Worm (Caenorhabditis elegans) whole organism, mixed stage, embryonic: ENCODE data around the gene M117.4.
"Not testable (repeated sequence)": the region's sequence is repeated elsewhere in the genome, so short reads cannot be mapped to it uniquely, and the experiment has no call there.

Source experiments
- M03D4.4 ChIP-seq: sonication (generic microtip); optimal IDR thresholded peaks from 2 replicates; lab custom pipeline; 2017; ENCODE audit warnings: mild to moderate bottlenecking, missing genetic modification characterization, missing compliant biosample characterization
- bed-3 ChIP-seq: fragments of 200-800 bp; sonication (Bioruptor generic); optimal IDR thresholded peaks from 3 replicates; lab custom pipeline; 2018; ENCODE audit warnings: mild to moderate bottlenecking, missing genetic modification characterization, moderate library complexity, missing compliant biosample characterization
- blmp-1 ChIP-seq: fragments of 150-350 bp; optimal IDR thresholded peaks from 2 replicates; lab custom pipeline; 2014; ENCODE audit warnings: missing biosample characterization, missing genetic modification characterization
- ceh-39 ChIP-seq: fragments of 150-350 bp; optimal IDR thresholded peaks from 2 replicates; lab custom pipeline; 2014; ENCODE audit warnings: missing biosample characterization, missing genetic modification characterization
- ceh-43 ChIP-seq: fragments of 200-800 bp; sonication (Bioruptor generic); optimal IDR thresholded peaks from 2 replicates; lab custom pipeline; 2018; ENCODE audit warnings: mild to moderate bottlenecking, missing genetic modification characterization, moderate library complexity, missing compliant biosample characterization
- ceh-83 ChIP-seq: fragments of 200-800 bp; sonication (Bioruptor generic); optimal IDR thresholded peaks from 2 replicates; lab custom pipeline; 2018; ENCODE audit warnings: mild to moderate bottlenecking, missing genetic modification characterization, missing compliant biosample characterization
- ces-1 ChIP-seq: fragments of 150-350 bp; optimal IDR thresholded peaks from 2 replicates; lab custom pipeline; 2014; ENCODE audit warnings: missing biosample characterization, missing genetic modification reagents, missing genetic modification characterization
- cnd-1 ChIP-seq: fragments of 200-800 bp; sonication (Bioruptor generic); optimal IDR thresholded peaks from 2 replicates; lab custom pipeline; 2018; ENCODE audit warnings: mild to moderate bottlenecking, missing genetic modification characterization, missing compliant biosample characterization
- drap-1 ChIP-seq: fragments of 200-800 bp; sonication (Bioruptor generic); optimal IDR thresholded peaks from 3 replicates; lab custom pipeline; 2018; ENCODE audit warnings: mild to moderate bottlenecking, missing genetic modification characterization, missing compliant biosample characterization
- elt-1 ChIP-seq: sonication (generic microtip); optimal IDR thresholded peaks from 2 replicates; lab custom pipeline; 2017; ENCODE audit warnings: missing genetic modification characterization, mild to moderate bottlenecking, missing compliant biosample characterization, antibody characterized with exemption, moderate library complexity, borderline replicate concordance; ENCODE audit not compliant: insufficient read depth
- elt-3 ChIP-seq: fragments of 150-350 bp; optimal IDR thresholded peaks from 2 replicates; lab custom pipeline; 2014; ENCODE audit warnings: missing biosample characterization, missing genetic modification characterization
- flh-1 ChIP-seq: fragments of 200-800 bp; sonication (Bioruptor generic); optimal IDR thresholded peaks from 2 replicates; lab custom pipeline; 2018; ENCODE audit warnings: mild to moderate bottlenecking, missing genetic modification characterization, moderate library complexity, missing compliant biosample characterization
- ham-2 ChIP-seq: fragments of 200-800 bp; sonication (Bioruptor generic); optimal IDR thresholded peaks from 2 replicates; lab custom pipeline; 2018; ENCODE audit warnings: mild to moderate bottlenecking, missing genetic modification characterization, missing compliant biosample characterization
- hlh-1 ChIP-seq: fragments of 150-350 bp; optimal IDR thresholded peaks from 2 replicates; lab custom pipeline; 2014; ENCODE audit warnings: missing biosample characterization, missing genetic modification reagents, missing genetic modification characterization
- lin-13 ChIP-seq: fragments of 150-350 bp; optimal IDR thresholded peaks from 2 replicates; lab custom pipeline; 2014; ENCODE audit warnings: missing biosample characterization, missing genetic modification characterization
- lin-32 ChIP-seq: fragments of 200-800 bp; sonication (Bioruptor generic); optimal IDR thresholded peaks from 2 replicates; lab custom pipeline; 2018; ENCODE audit warnings: mild to moderate bottlenecking, missing genetic modification characterization, missing compliant biosample characterization
- lsy-2 ChIP-seq: fragments of 150-350 bp; optimal IDR thresholded peaks from 2 replicates; lab custom pipeline; 2014; ENCODE audit warnings: missing biosample characterization, missing genetic modification characterization
- mab-5 ChIP-seq: fragments of 150-350 bp; optimal IDR thresholded peaks from 2 replicates; lab custom pipeline; 2014; ENCODE audit warnings: missing biosample characterization, missing genetic modification characterization
- mep-1 ChIP-seq: fragments of 150-350 bp; optimal IDR thresholded peaks from 2 replicates; lab custom pipeline; 2017; ENCODE audit warnings: missing biosample characterization, missing genetic modification reagents, missing genetic modification characterization, inconsistent platforms
- mls-2 ChIP-seq: sonication (generic microtip); optimal IDR thresholded peaks from 2 replicates; lab custom pipeline; 2016; ENCODE audit warnings: mild to moderate bottlenecking, missing genetic modification characterization, moderate library complexity, missing compliant biosample characterization
- nhr-12 ChIP-seq: fragments of 150-350 bp; optimal IDR thresholded peaks from 2 replicates; lab custom pipeline; 2014; ENCODE audit warnings: missing biosample characterization, missing genetic modification characterization
- nhr-2 ChIP-seq: fragments of 150-350 bp; optimal IDR thresholded peaks from 2 replicates; lab custom pipeline; 2014; ENCODE audit warnings: missing biosample characterization, missing genetic modification characterization
- nhr-237 ChIP-seq: fragments of 150-350 bp; optimal IDR thresholded peaks from 2 replicates; lab custom pipeline; 2014; ENCODE audit warnings: missing biosample characterization, missing genetic modification characterization
- nhr-28 ChIP-seq: fragments of 150-350 bp; optimal IDR thresholded peaks from 2 replicates; lab custom pipeline; 2014; ENCODE audit warnings: missing biosample characterization, missing genetic modification characterization
- nhr-76 ChIP-seq: sonication (generic microtip); optimal IDR thresholded peaks from 2 replicates; lab custom pipeline; 2017; ENCODE audit warnings: missing biosample characterization, missing genetic modification characterization
- pha-4 ChIP-seq: fragments of 150-350 bp; optimal IDR thresholded peaks from 2 replicates; lab custom pipeline; 2018; ENCODE audit warnings: missing biosample characterization, missing genetic modification reagents, missing genetic modification characterization
- sem-2 ChIP-seq: fragments of 200-800 bp; sonication (Bioruptor generic); optimal IDR thresholded peaks from 2 replicates; lab custom pipeline; 2018; ENCODE audit warnings: mild to moderate bottlenecking, missing genetic modification characterization, missing compliant biosample characterization
- snpc-4 ChIP-seq: fragments of 150-350 bp; optimal IDR thresholded peaks from 2 replicates; lab custom pipeline; 2014; ENCODE audit warnings: missing biosample characterization, missing genetic modification characterization
- sptf-1 ChIP-seq: sonication (generic microtip); optimal IDR thresholded peaks from 2 replicates; lab custom pipeline; 2017; ENCODE audit warnings: mild to moderate bottlenecking, missing genetic modification characterization, moderate library complexity, missing compliant biosample characterization
- tbx-8 ChIP-seq: fragments of 200-800 bp; sonication (Bioruptor generic); optimal IDR thresholded peaks from 2 replicates; lab custom pipeline; 2018; ENCODE audit warnings: mild to moderate bottlenecking, missing genetic modification characterization, moderate library complexity, missing compliant biosample characterization
- unc-120 ChIP-seq: sonication (generic microtip); optimal IDR thresholded peaks from 2 replicates; lab custom pipeline; 2017; ENCODE audit warnings: missing genetic modification characterization, missing compliant biosample characterization; ENCODE audit not compliant: poor library complexity, severe bottlenecking
- unc-39 ChIP-seq: fragments of 150-350 bp; optimal IDR thresholded peaks from 2 replicates; lab custom pipeline; 2014; ENCODE audit warnings: missing biosample characterization, missing genetic modification characterization
- unc-62 ChIP-seq: fragments of 150-350 bp; optimal IDR thresholded peaks from 2 replicates; lab custom pipeline; 2014; ENCODE audit warnings: missing biosample characterization, missing genetic modification reagents, missing genetic modification characterization
- zip-8 ChIP-seq: fragments of 150-350 bp; optimal IDR thresholded peaks from 2 replicates; lab custom pipeline; 2014; ENCODE audit warnings: missing biosample characterization, missing genetic modification characterization
- ztf-11 ChIP-seq: fragments of 150-350 bp; optimal IDR thresholded peaks from 2 replicates; lab custom pipeline; 2014; ENCODE audit warnings: missing biosample characterization, missing genetic modification characterization

Gene M117.4

DNA sequence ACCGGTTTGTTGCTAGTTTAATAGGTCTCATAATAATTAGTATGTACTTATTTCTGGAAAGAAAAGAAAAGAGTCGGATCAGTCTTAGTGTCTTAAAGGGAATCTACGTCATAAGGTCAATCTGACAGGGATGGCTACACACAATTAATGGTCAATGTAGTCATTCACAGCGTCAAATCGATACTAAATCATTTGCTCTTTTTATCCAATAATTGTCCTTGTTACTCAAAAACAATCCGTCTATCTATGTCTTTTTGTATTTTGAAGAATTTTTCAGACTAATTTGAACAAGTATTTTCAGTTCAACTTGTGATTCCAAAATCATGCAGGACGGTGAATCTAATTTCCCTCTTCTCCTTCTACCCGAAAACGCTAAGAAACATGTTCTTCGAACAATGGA lies 5.3 kb upstream of the M117.4 start, which contains the start of gene fbxb-3:
Gene fbxb-3, plus strand, starts transcription at position 301 of the 400 bp plus-strand sequence.
- TF ChIP-seq bed-3 (GFP tag; lab: Kevin White, UChicago), result no peak
- TF ChIP-seq ceh-83, result no peak
- no peak for TF ChIP-seq nhr-2
- no peak for TF ChIP-seq M03D4.4 (tag; lab: Kevin White, UChicago)
- no peak for TF ChIP-seq snpc-4
- no peak for TF ChIP-seq cnd-1 (tag; lab: Kevin White, UChicago)
- no peak for TF ChIP-seq ztf-11 (tag; lab: Kevin White, UChicago)
- no peak for TF ChIP-seq lin-32 (GFP tag; lab: Kevin White, UChicago)
- no peak for TF ChIP-seq pha-4
- TF ChIP-seq tbx-8 (GFP tag; lab: Kevin White, UChicago), result no peak
- TF ChIP-seq hlh-1 (tag; lab: Kevin White, UChicago), result no peak

DNA sequence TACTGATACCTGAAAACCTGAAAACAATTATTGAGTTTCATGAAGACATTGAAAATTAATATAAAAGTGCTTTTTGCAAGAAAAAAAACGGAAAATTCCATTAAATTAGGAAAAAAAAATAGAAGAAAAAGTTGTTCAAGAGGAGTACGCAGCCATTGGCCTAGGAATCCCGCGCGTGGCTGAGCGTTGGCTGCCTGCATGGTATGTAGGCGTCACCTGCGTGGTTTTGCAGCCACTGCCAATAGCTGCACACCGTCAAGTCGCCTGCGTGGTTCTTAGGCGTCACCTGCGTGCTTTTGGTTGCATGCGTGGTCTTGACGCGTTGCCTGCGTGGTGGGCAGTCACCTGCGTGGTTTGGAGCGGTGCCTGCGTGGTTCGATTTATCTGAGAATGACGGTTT lies 5.3 kb downstream of the M117.4 start, which contains the start of gene M117.6:
Gene M117.6, minus strand, starts transcription at position 101 of the 400 bp plus-strand sequence.
- not testable (repeated sequence) for TF ChIP-seq cnd-1 (tag; lab: Kevin White, UChicago); ceh-83; blmp-1 (tag; lab: Kevin White, UChicago)

DNA sequence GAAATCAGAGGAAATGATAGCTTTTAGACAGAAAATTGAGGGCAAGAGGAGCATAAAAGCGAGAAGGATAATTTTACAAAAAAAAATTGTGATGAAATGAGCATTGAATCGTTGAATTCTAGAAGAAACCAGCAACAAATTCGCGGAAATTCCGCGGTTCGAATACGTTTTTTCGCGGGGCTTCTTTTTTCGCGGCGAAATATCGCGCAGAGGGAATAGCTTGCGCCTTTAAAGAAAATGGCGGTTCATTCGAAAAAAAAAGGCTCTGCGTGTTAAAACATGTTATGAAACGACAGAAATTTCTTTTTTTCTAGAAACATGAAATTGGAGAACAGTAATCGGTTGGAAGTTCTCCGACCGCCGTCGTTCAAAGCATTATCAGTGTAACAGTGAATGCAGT lies 10.9 kb downstream of the M117.4 start:
- TF ChIP-seq snpc-4 (no peak), ces-1 (GFP tag; lab: Kevin White, UChicago) (no peak), ceh-39 (no peak), nhr-237 (peak; percentile 18), bed-3 (GFP tag; lab: Kevin White, UChicago) (no peak), mls-2 (tag; lab: Kevin White, UChicago) (no peak), nhr-2 (no peak), ceh-83 (no peak), lsy-2 (peak; percentile 39), mep-1 (peak; percentile 78), mab-5 (no peak), nhr-76 (no peak), elt-3 (tag; lab: Kevin White, UChicago) (no peak), ceh-43 (GFP tag; lab: Kevin White, UChicago) (no peak), unc-120 (tag; lab: Kevin White, UChicago) (no peak), elt-1 (tag; lab: Kevin White, UChicago) (no peak), nhr-12 (tag; lab: Kevin White, UChicago) (no peak), lin-13 (tag; lab: Kevin White, UChicago) (peak; percentile 46)

- TF ChIP-seq snpc-4, result no peak
- TF ChIP-seq elt-1 (tag; lab: Kevin White, UChicago), result no peak
- TF ChIP-seq pha-4, result no peak
- TF ChIP-seq unc-62 (GFP tag; lab: Kevin White, UChicago), result peak; percentile 9
- TF ChIP-seq sem-2 (GFP tag; lab: Kevin White, UChicago), result no peak
- TF ChIP-seq bed-3 (GFP tag; lab: Kevin White, UChicago), result no peak
- TF ChIP-seq lsy-2, result peak; percentile 28
- no peak for TF ChIP-seq mep-1
- no peak for TF ChIP-seq nhr-12 (tag; lab: Kevin White, UChicago)
- TF ChIP-seq zip-8, result no peak
- no peak for TF ChIP-seq ceh-39
- no peak for TF ChIP-seq unc-39 (tag; lab: Kevin White, UChicago)
- TF ChIP-seq tbx-8 (GFP tag; lab: Kevin White, UChicago), result no peak
- TF ChIP-seq ceh-43 (GFP tag; lab: Kevin White, UChicago), result no peak
- no peak for TF ChIP-seq lin-32 (GFP tag; lab: Kevin White, UChicago)
- TF ChIP-seq cnd-1 (tag; lab: Kevin White, UChicago), result peak; percentile 49
- TF ChIP-seq M03D4.4 (tag; lab: Kevin White, UChicago), result no peak
- TF ChIP-seq elt-3 (tag; lab: Kevin White, UChicago), result no peak
- TF ChIP-seq nhr-237, result no peak
- no peak for TF ChIP-seq drap-1 (GFP tag; lab: Kevin White, UChicago)
- TF ChIP-seq unc-120 (tag; lab: Kevin White, UChicago), result peak; percentile 73
- no peak for TF ChIP-seq lin-13 (tag; lab: Kevin White, UChicago)
- no peak for TF ChIP-seq ztf-11 (tag; lab: Kevin White, UChicago)
- no peak for TF ChIP-seq mab-5
- TF ChIP-seq blmp-1 (tag; lab: Kevin White, UChicago), result no peak
- no peak for TF ChIP-seq nhr-28
- no peak for TF ChIP-seq hlh-1 (tag; lab: Kevin White, UChicago)
- no peak for TF ChIP-seq ceh-83
- no peak for TF ChIP-seq flh-1 (GFP tag; lab: Kevin White, UChicago)
- peak; percentile 75 for TF ChIP-seq mls-2 (tag; lab: Kevin White, UChicago)
- TF ChIP-seq ces-1 (GFP tag; lab: Kevin White, UChicago), result peak; percentile 81
- no peak for TF ChIP-seq ham-2
- TF ChIP-seq sptf-1 (tag; lab: Kevin White, UChicago), result peak; percentile 29
- TF ChIP-seq nhr-76, result no peak
- no peak for TF ChIP-seq nhr-2
These were observed 11.6 kb downstream of the M117.4 start, which contains the start of the genes par-5 and M117.3 for ce11 chrIV:11821591-11822361. TSS of gene par-5 (minus strand) at chrIV:11821924. TSS of gene M117.3 (plus strand) at chrIV:11822206.
